Worm (Caenorhabditis elegans): ENCODE data around the gene hda-1.

ce11 chrV:14510746-14511145 lies 14.4 kb upstream of the hda-1 start, which contains the start of gene R02D5.9:
- TF ChIP-seq daf-12 (tag; optimal IDR thresholded peaks at IDR 0.05) (no peak), ceh-82 (tag; optimal IDR thresholded peaks at IDR 0.05) (no peak), nfya-1 (tag; optimal IDR thresholded peaks at IDR 0.05; ENCODE audit: insufficient read depth) (no peak), ZK546.5 (tag; optimal IDR thresholded peaks at IDR 0.05) (no peak), unc-62 (GFP tag; optimal IDR thresholded peaks at IDR 0.05) (no peak)

Data from whole organism, L3 larva.